Worm (Caenorhabditis elegans) whole organism, L4 larva: ENCODE data around the gene C04C11.25.

Source experiments
- D1046.2 ChIP-seq: fragments of 200-800 bp; sonication (Bioruptor generic); IDR thresholded peaks from 2 replicates; pipeline ENCODE4 v1.3.6; 2022; ENCODE audit warnings: missing genetic modification characterization, missing compliant biosample characterization
- F26F4.8 ChIP-seq: fragments of 200-800 bp; sonication (Bioruptor generic); conservative IDR thresholded peaks from 2 replicates; pipeline ENCODE4 v1.3.6; 2022; ENCODE audit warnings: missing genetic modification characterization, missing compliant biosample characterization
- R02D3.7 ChIP-seq: fragments of 150-350 bp; sonication (generic microtip); optimal IDR thresholded peaks from 3 replicates; lab custom pipeline; 2014; ENCODE audit warnings: missing biosample characterization, missing genetic modification characterization
- T20F7.1 ChIP-seq: fragments of 200-800 bp; sonication (Bioruptor generic); optimal IDR thresholded peaks from 2 replicates; lab custom pipeline; 2018; ENCODE audit warnings: mild to moderate bottlenecking, missing genetic modification characterization, missing compliant biosample characterization
- T26A8.4 ChIP-seq: fragments of 200-800 bp; sonication (Bioruptor generic); IDR thresholded peaks from 2 replicates; pipeline ENCODE4 v1.3.6; 2022; ENCODE audit warnings: missing genetic modification characterization, missing compliant biosample characterization
- Y5F2A.4 ChIP-seq: fragments of 200-800 bp; sonication (Bioruptor generic); optimal IDR thresholded peaks from 2 replicates; lab custom pipeline; 2018; ENCODE audit warnings: mild to moderate bottlenecking, missing genetic modification characterization, missing compliant biosample characterization
- Y75B8A.6 ChIP-seq: fragments of 200-800 bp; sonication (Bioruptor generic); IDR thresholded peaks from 2 replicates; pipeline ENCODE4 v1.3.6; 2022; ENCODE audit warnings: missing genetic modification reagents, missing genetic modification characterization, missing compliant biosample characterization
- ZK337.2 ChIP-seq: fragments of 200-800 bp; sonication (Bioruptor generic); IDR thresholded peaks from 2 replicates; pipeline ENCODE4 v1.3.6; 2022; ENCODE audit warnings: missing genetic modification reagents, missing genetic modification characterization, missing compliant biosample characterization
- aha-1 ChIP-seq: fragments of 150-350 bp; peaks from one replicate; lab custom pipeline; 2014; ENCODE audit warnings: missing biosample characterization, missing genetic modification characterization
- aly-2 ChIP-seq: sonication (generic microtip); optimal IDR thresholded peaks from 2 replicates; lab custom pipeline; 2018; ENCODE audit warnings: missing biosample characterization, missing genetic modification characterization
- arid-1 ChIP-seq: fragments of 200-800 bp; sonication (Bioruptor generic); conservative IDR thresholded peaks from 2 replicates; pipeline ENCODE4 v1.3.6; 2022; ENCODE audit warnings: missing genetic modification reagents, missing genetic modification characterization, missing compliant biosample characterization
- ceh-32 ChIP-seq: sonication (generic microtip); optimal IDR thresholded peaks from 2 replicates; lab custom pipeline; 2016; ENCODE audit warnings: mild to moderate bottlenecking, missing genetic modification characterization, missing compliant biosample characterization; ENCODE audit not compliant: poor library complexity
- ceh-62 ChIP-seq: sonication (generic microtip); optimal IDR thresholded peaks from 2 replicates; lab custom pipeline; 2017; ENCODE audit warnings: missing biosample characterization, missing genetic modification characterization
- ces-1 ChIP-seq: fragments of 150-350 bp; sonication (generic microtip); optimal IDR thresholded peaks from 4 replicates; lab custom pipeline; 2014; ENCODE audit warnings: missing biosample characterization, missing genetic modification reagents, missing genetic modification characterization
- cey-2 ChIP-seq: sonication (generic microtip); optimal IDR thresholded peaks from 3 replicates; lab custom pipeline; 2017; ENCODE audit warnings: missing genetic modification characterization, mild to moderate bottlenecking, missing compliant biosample characterization, antibody characterized with exemption, borderline replicate concordance; ENCODE audit not compliant: insufficient read depth
- daf-12 ChIP-seq: fragments of 150-350 bp; optimal IDR thresholded peaks from 2 replicates; lab custom pipeline; 2014; ENCODE audit warnings: missing biosample characterization, missing genetic modification reagents, missing genetic modification characterization
- daf-16 ChIP-seq, 3 experiments: sonication (generic microtip); optimal IDR thresholded peaks; 2 replicates each; lab custom pipeline; 2016 to 2017; ENCODE audit warnings: missing genetic modification characterization in 3 of 3, missing genetic modification reagents in 3 of 3, mild to moderate bottlenecking in 2 of 3, missing compliant biosample characterization in 2 of 3, missing biosample characterization in 1 of 3, moderate library complexity in 1 of 3
- daf-19 ChIP-seq: fragments of 200-800 bp; sonication (Bioruptor generic); conservative IDR thresholded peaks from 2 replicates; pipeline ENCODE4 v1.3.6; 2022; ENCODE audit warnings: missing genetic modification characterization, missing compliant biosample characterization
- daf-8 ChIP-seq: fragments of 200-800 bp; sonication (Bioruptor generic); IDR thresholded peaks from 2 replicates; pipeline ENCODE4 v1.3.6; 2022; ENCODE audit warnings: missing genetic modification characterization, missing compliant biosample characterization
- dpl-1 ChIP-seq: fragments of 150-350 bp; optimal IDR thresholded peaks from 2 replicates; lab custom pipeline; 2014; ENCODE audit warnings: missing biosample characterization, missing genetic modification reagents, missing genetic modification characterization
- duxl-1 ChIP-seq: sonication (generic microtip); optimal IDR thresholded peaks from 2 replicates; lab custom pipeline; 2016; ENCODE audit warnings: mild to moderate bottlenecking, missing genetic modification characterization, moderate library complexity, missing compliant biosample characterization; ENCODE audit not compliant: poor library complexity
- egl-27 ChIP-seq: sonication (generic microtip); optimal IDR thresholded peaks from 3 replicates; lab custom pipeline; 2017; ENCODE audit warnings: missing biosample characterization, missing genetic modification reagents, missing genetic modification characterization
- fos-1 ChIP-seq: fragments of 150-350 bp; optimal IDR thresholded peaks from 2 replicates; lab custom pipeline; 2014; ENCODE audit warnings: missing biosample characterization, missing genetic modification characterization
- gei-8 ChIP-seq: fragments of 200-800 bp; sonication (Bioruptor generic); optimal IDR thresholded peaks from 2 replicates; lab custom pipeline; 2018; ENCODE audit warnings: mild to moderate bottlenecking, missing genetic modification characterization, missing compliant biosample characterization
- hif-1 ChIP-seq, 2 experiments: sonication (generic microtip); optimal IDR thresholded peaks; 2 replicates each; lab custom pipeline; 2016 to 2017; ENCODE audit warnings: missing compliant biosample characterization in 2 of 2, missing genetic modification characterization in 2 of 2, missing genetic modification reagents in 2 of 2, missing genotype in 2 of 2, mild to moderate bottlenecking in 1 of 2
- hlh-30 ChIP-seq: sonication (generic microtip); optimal IDR thresholded peaks from 2 replicates; lab custom pipeline; 2017; ENCODE audit warnings: antibody characterized with exemption, mild to moderate bottlenecking, missing genetic modification characterization, missing compliant biosample characterization; ENCODE audit not compliant: insufficient read depth
- lin-1 ChIP-seq: fragments of 200-800 bp; sonication (Bioruptor generic); IDR thresholded peaks from 2 replicates; pipeline ENCODE4 v1.3.6; 2022; ENCODE audit warnings: missing genetic modification reagents, missing genetic modification characterization, missing compliant biosample characterization
- lin-13 ChIP-seq: fragments of 150-350 bp; optimal IDR thresholded peaks from 2 replicates; lab custom pipeline; 2014; ENCODE audit warnings: missing biosample characterization, missing genetic modification reagents, missing genetic modification characterization
- lir-3 ChIP-seq: sonication (generic microtip); optimal IDR thresholded peaks from 2 replicates; lab custom pipeline; 2016; ENCODE audit warnings: mild to moderate bottlenecking, missing genetic modification characterization, missing compliant biosample characterization
- mdl-1 ChIP-seq, 2 experiments: fragments of 150-350 bp in 1 of 2; sonication (generic microtip) in 1 of 2; optimal IDR thresholded peaks; 2 replicates each; lab custom pipeline; 2014 to 2017; ENCODE audit warnings: missing biosample characterization in 2 of 2, missing genetic modification characterization in 2 of 2
- mdt-29 ChIP-seq: fragments of 200-800 bp; sonication (Bioruptor generic); IDR thresholded peaks from 2 replicates; pipeline ENCODE4 v1.3.6; 2022; ENCODE audit warnings: missing genetic modification reagents, missing genetic modification characterization, missing compliant biosample characterization
- mep-1 ChIP-seq: fragments of 150-350 bp; sonication (generic microtip); optimal IDR thresholded peaks from 3 replicates; lab custom pipeline; 2014; ENCODE audit warnings: missing biosample characterization, missing genetic modification characterization
- mes-2 ChIP-seq: sonication (generic microtip); optimal IDR thresholded peaks from 2 replicates; lab custom pipeline; 2016; ENCODE audit warnings: missing genotype, mild to moderate bottlenecking, missing genetic modification characterization, missing compliant biosample characterization; ENCODE audit not compliant: poor library complexity, severe bottlenecking
- mxl-3 ChIP-seq: fragments of 200-800 bp; sonication (Bioruptor generic); optimal IDR thresholded peaks from 2 replicates; lab custom pipeline; 2018; ENCODE audit warnings: mild to moderate bottlenecking, missing genetic modification characterization, missing compliant biosample characterization
- nhr-102 ChIP-seq: sonication (generic microtip); optimal IDR thresholded peaks from 2 replicates; lab custom pipeline; 2016; ENCODE audit warnings: mild to moderate bottlenecking, missing genetic modification characterization, moderate library complexity, missing compliant biosample characterization
- nhr-237 ChIP-seq: sonication (generic microtip); optimal IDR thresholded peaks from 2 replicates; lab custom pipeline; 2017; ENCODE audit warnings: missing biosample characterization, missing genetic modification characterization
- nhr-41 ChIP-seq: fragments of 200-800 bp; sonication (Bioruptor generic); IDR thresholded peaks from 2 replicates; pipeline ENCODE4 v1.3.6; 2022; ENCODE audit warnings: missing genetic modification reagents, missing genetic modification characterization, missing compliant biosample characterization
- pha-4 ChIP-seq, 2 experiments: fragments of 150-350 bp in 1 of 2; fragments of 200-800 bp in 1 of 2; sonication (Bioruptor generic) in 1 of 2; IDR thresholded peaks in 1 of 2; optimal IDR thresholded peaks in 1 of 2; 2 replicates each; pipeline versions ENCODE4 v1.3.6 to Lab custom; 2014 to 2022; ENCODE audit warnings: missing genetic modification characterization in 2 of 2, missing genetic modification reagents in 2 of 2, missing biosample characterization in 1 of 2, missing compliant biosample characterization in 1 of 2
- saeg-2 ChIP-seq: fragments of 200-800 bp; sonication (Bioruptor generic); IDR thresholded peaks from 2 replicates; pipeline ENCODE4 v1.3.6; 2022; ENCODE audit warnings: missing genetic modification reagents, missing genetic modification characterization, missing compliant biosample characterization
- sdz-12 ChIP-seq: fragments of 200-800 bp; sonication (Bioruptor generic); optimal IDR thresholded peaks from 2 replicates; lab custom pipeline; 2018; ENCODE audit warnings: mild to moderate bottlenecking, missing genetic modification characterization, missing compliant biosample characterization
- snpc-1.2 ChIP-seq: fragments of 200-800 bp; sonication (Bioruptor generic); IDR thresholded peaks from 2 replicates; pipeline ENCODE4 v1.3.6; 2022; ENCODE audit warnings: missing genetic modification reagents, missing genetic modification characterization, missing compliant biosample characterization
- tra-1 ChIP-seq: fragments of 200-800 bp; sonication (Bioruptor generic); IDR thresholded peaks from 2 replicates; pipeline ENCODE4 v1.3.6; 2022; ENCODE audit warnings: missing genetic modification reagents, missing genetic modification characterization, missing compliant biosample characterization
- unc-62 ChIP-seq, 3 experiments: fragments of 150-350 bp in 1 of 3; sonication (generic microtip); optimal IDR thresholded peaks in 2 of 3; peaks in 1 of 3; 1 replicate in 1 of 3; 2 replicates in 2 of 3; lab custom pipeline; 2014 to 2017; ENCODE audit warnings: missing biosample characterization in 3 of 3, missing genetic modification characterization in 3 of 3, missing genetic modification reagents in 3 of 3, missing genotype in 1 of 3
- zfp-2 ChIP-seq: sonication (generic microtip); optimal IDR thresholded peaks from 2 replicates; lab custom pipeline; 2016; ENCODE audit warnings: mild to moderate bottlenecking, missing genetic modification characterization, missing compliant biosample characterization
- zfp-3 ChIP-seq: fragments of 200-800 bp; sonication (Bioruptor generic); conservative IDR thresholded peaks from 2 replicates; pipeline ENCODE4 v1.3.6; 2022; ENCODE audit warnings: missing genetic modification reagents, missing genetic modification characterization, missing compliant biosample characterization
- zip-11 ChIP-seq: fragments of 200-800 bp; sonication (Bioruptor generic); IDR thresholded peaks from 2 replicates; pipeline ENCODE4 v1.3.6; 2022; ENCODE audit warnings: missing genetic modification characterization, missing compliant biosample characterization
- ztf-7 ChIP-seq: fragments of 150-350 bp; optimal IDR thresholded peaks from 2 replicates; lab custom pipeline; 2014; ENCODE audit warnings: missing biosample characterization, missing genetic modification characterization

The C04C11.25 gene

ce11 chrX:13969257-13969968 is 45.9 kb downstream of the C04C11.25 start (continued):
- TF ChIP-seq Y75B8A.6 (GFP tag; lab: Robert Waterston, UW) (no peak), mdt-29 (GFP tag; lab: Robert Waterston, UW) (no peak), dpl-1 (GFP tag; lab: Kevin White, UChicago) (peak; percentile 41), zip-11 (GFP tag; lab: Robert Waterston, UW) (no peak), ceh-32 (tag; lab: Kevin White, UChicago) (no peak), nhr-237 (tag; lab: Kevin White, UChicago) (no peak), lin-13 (no peak), aly-2 (tag; lab: Kevin White, UChicago) (no peak), ztf-7 (peak; percentile 61), zfp-3 (no peak), snpc-1.2 (GFP tag; lab: Robert Waterston, UW) (no peak), T26A8.4 (GFP tag; lab: Robert Waterston, UW) (0 out of 2 replicates have a peak, but pooled peaks have one; percentile 40), daf-12 (no peak), nhr-102 (tag; lab: Kevin White, UChicago) (peak; percentile 44), ces-1 (GFP tag; lab: Kevin White, UChicago) (peak; percentile 14), unc-62 (GFP tag; optimal IDR thresholded peaks at IDR 0.05 in 1 of 2; lab: Kevin White, UChicago) (peak in 1 of 2 experiments; percentile 98), unc-62 (tag; optimal IDR thresholded peaks at IDR 0.05; lab: Kevin White, UChicago) (no peak), ZK337.2 (GFP tag; lab: Robert Waterston, UW) (no peak), zfp-2 (no peak), daf-8 (GFP tag; lab: Robert Waterston, UW) (0 out of 2 replicates have a peak, but pooled peaks have one; percentile 12), hif-1 (tag; optimal IDR thresholded peaks at IDR 0.05; lab: Kevin White, UChicago) (peak; percentile 23 to 73), mes-2 (tag; lab: Kevin White, UChicago) (peak; percentile 69), cey-2 (no peak), mxl-3 (peak; percentile 87), nhr-41 (no peak), sdz-12 (no peak), lir-3 (tag; lab: Kevin White, UChicago) (no peak), mep-1 (peak; percentile 90), aha-1 (peak; percentile 96), T20F7.1 (peak; percentile 56), R02D3.7 (tag; lab: Kevin White, UChicago) (no peak), mdl-1 (tag; optimal IDR thresholded peaks at IDR 0.05; lab: Kevin White, UChicago) (peak; percentile 58 to 93), F26F4.8 (GFP tag; lab: Robert Waterston, UW) (no peak), D1046.2 (GFP tag; lab: Robert Waterston, UW) (no peak), gei-8 (GFP tag; lab: Kevin White, UChicago) (peak; percentile 52), ceh-62 (tag; lab: Kevin White, UChicago) (no peak), lin-1 (GFP tag; lab: Robert Waterston, UW) (no peak), daf-16 (GFP tag; optimal IDR thresholded peaks at IDR 0.05; lab: Kevin White, UChicago) (peak in 1 of 2 experiments; percentile 83), daf-16 (tag; optimal IDR thresholded peaks at IDR 0.05; lab: Kevin White, UChicago) (peak; percentile 71), Y5F2A.4 (GFP tag; lab: Kevin White, UChicago) (no peak), tra-1 (no peak), egl-27 (tag; lab: Kevin White, UChicago) (no peak), saeg-2 (GFP tag; lab: Robert Waterston, UW) (no peak), pha-4 (GFP tag; IDR thresholded peaks at IDR 0.05; lab: Robert Waterston, UW) (peak; percentile 69), pha-4 (tag; optimal IDR thresholded peaks at IDR 0.05; lab: Kevin White, UChicago) (no peak), daf-19 (GFP tag; lab: Robert Waterston, UW) (peak; percentile 91), arid-1 (0 out of 2 replicates have a peak, but pooled peaks have one; percentile 9), hlh-30 (tag; lab: Kevin White, UChicago) (peak; percentile 59), duxl-1 (peak; percentile 16), fos-1 (tag; lab: Kevin White, UChicago) (no peak)
